Fruit fly (Drosophila melanogaster) whole organism, embryonic: Measurements from ENCODE around the gene ago.
A peak's percentile ranks its signal among the peaks of the same experiment; 100 is the strongest.

Source experiments
- Antp ChIP-seq: fragments of 200-800 bp; sonication (Bioruptor generic); optimal IDR thresholded peaks from 3 replicates; lab custom pipeline; 2016; ENCODE audit warnings: missing biosample characterization, missing genetic modification characterization
- Atf6 ChIP-seq: fragments of 200-800 bp; sonication (Bioruptor generic); IDR thresholded peaks from 2 replicates; pipeline ENCODE4 v1.3.6; 2022; ENCODE audit warnings: missing biosample characterization, missing genetic modification characterization
- CG11085 ChIP-seq: fragments of 200-800 bp; sonication (Bioruptor generic); IDR thresholded peaks from 2 replicates; pipeline ENCODE4 v1.3.6; 2022; ENCODE audit warnings: missing biosample characterization, missing genetic modification characterization
- CG11504 ChIP-seq: fragments of 200-800 bp; sonication (Bioruptor generic); optimal IDR thresholded peaks from 3 replicates; lab custom pipeline; 2019; ENCODE audit warnings: missing biosample characterization, mild to moderate bottlenecking, missing genetic modification characterization, moderate library complexity
- CG12155 ChIP-seq: fragments of 200-800 bp; sonication (Bioruptor generic); optimal IDR thresholded peaks from 3 replicates; lab custom pipeline; 2016; ENCODE audit warnings: missing biosample characterization, missing genetic modification characterization
- CG12219 ChIP-seq: fragments of 200-800 bp; sonication (Bioruptor generic); optimal IDR thresholded peaks from 3 replicates; lab custom pipeline; 2018; ENCODE audit warnings: missing biosample characterization, mild to moderate bottlenecking, missing genetic modification characterization
- CG12236 ChIP-seq: fragments of 200-800 bp; sonication (Bioruptor generic); optimal IDR thresholded peaks from 2 replicates; lab custom pipeline; 2016; ENCODE audit warnings: missing biosample characterization, missing genetic modification characterization
- CG13624 ChIP-seq: fragments of 200-800 bp; sonication (Bioruptor generic); optimal IDR thresholded peaks from 2 replicates; lab custom pipeline; 2016; ENCODE audit warnings: missing biosample characterization, missing genetic modification characterization
- CG14014 ChIP-seq: fragments of 200-800 bp; sonication (Bioruptor generic); IDR thresholded peaks from 2 replicates; pipeline ENCODE4 v1.3.6; 2022; ENCODE audit warnings: missing biosample characterization, missing genetic modification characterization
- CG14667 ChIP-seq: fragments of 200-800 bp; sonication (Bioruptor generic); IDR thresholded peaks from 2 replicates; pipeline ENCODE4 v1.3.6; 2022; ENCODE audit warnings: missing biosample characterization, missing genetic modification characterization
- CG1602 ChIP-seq: fragments of 200-800 bp; sonication (Bioruptor generic); optimal IDR thresholded peaks from 3 replicates; lab custom pipeline; 2016; ENCODE audit warnings: missing biosample characterization, missing genetic modification characterization
- CG16863 ChIP-seq: fragments of 200-800 bp; sonication (Bioruptor generic); optimal IDR thresholded peaks from 3 replicates; lab custom pipeline; 2016; ENCODE audit warnings: missing biosample characterization, missing genetic modification characterization
- CG17612 ChIP-seq: fragments of 200-800 bp; sonication (Bioruptor generic); IDR thresholded peaks from 2 replicates; pipeline ENCODE4 v1.3.6; 2022; ENCODE audit warnings: missing biosample characterization, missing genetic modification characterization
- CG17829 ChIP-seq: fragments of 200-800 bp; optimal IDR thresholded peaks from 2 replicates; lab custom pipeline; 2019; ENCODE audit warnings: missing biosample characterization, mild to moderate bottlenecking, missing genetic modification characterization, moderate library complexity
- CG32767 ChIP-seq: fragments of 200-800 bp; sonication (Bioruptor generic); IDR thresholded peaks from 2 replicates; pipeline ENCODE4 v1.3.6; 2022; ENCODE audit warnings: missing biosample characterization, missing genetic modification characterization
- CG33557 ChIP-seq: fragments of 200-800 bp; sonication (Bioruptor generic); optimal IDR thresholded peaks from 2 replicates; lab custom pipeline; 2019; ENCODE audit warnings: missing biosample characterization, mild to moderate bottlenecking, missing genetic modification characterization, moderate library complexity
- CG4820 ChIP-seq: fragments of 200-800 bp; sonication (Bioruptor generic); optimal IDR thresholded peaks from 3 replicates; lab custom pipeline; 2016; ENCODE audit warnings: missing biosample characterization, missing genetic modification characterization
- CG5953 ChIP-seq: fragments of 200-800 bp; sonication (Bioruptor generic); IDR thresholded peaks from 2 replicates; pipeline ENCODE4 v1.3.6; 2022; ENCODE audit warnings: missing biosample characterization, missing genetic modification characterization
- CG6683 ChIP-seq: fragments of 200-800 bp; sonication (Bioruptor generic); optimal IDR thresholded peaks from 2 replicates; lab custom pipeline; 2017; ENCODE audit warnings: missing biosample characterization, mild to moderate bottlenecking, missing genetic modification characterization, missing genetic modification reagents
- CG7271 ChIP-seq: fragments of 200-800 bp; sonication (Bioruptor generic); optimal IDR thresholded peaks from 2 replicates; lab custom pipeline; 2018; ENCODE audit warnings: missing biosample characterization, mild to moderate bottlenecking, missing genetic modification characterization, moderate library complexity
- CG7839 ChIP-seq: fragments of 200-800 bp; sonication (Bioruptor generic); optimal IDR thresholded peaks from 3 replicates; lab custom pipeline; 2018; ENCODE audit warnings: missing biosample characterization, mild to moderate bottlenecking, missing genetic modification characterization, moderate library complexity
- CoRest ChIP-seq: fragments of 200-800 bp; sonication (Bioruptor generic); optimal IDR thresholded peaks from 3 replicates; lab custom pipeline; 2018; ENCODE audit warnings: missing biosample characterization, mild to moderate bottlenecking, missing genetic modification characterization, moderate library complexity
- Dll ChIP-seq: fragments of 200-800 bp; sonication (Bioruptor generic); IDR thresholded peaks from 4 replicates; pipeline ENCODE4 v1.3.6; 2022; ENCODE audit warnings: missing biosample characterization, missing genetic modification characterization; ENCODE audit not compliant: partially characterized antibody
- ERR ChIP-seq: fragments of 200-800 bp; sonication (Bioruptor generic); optimal IDR thresholded peaks from 2 replicates; lab custom pipeline; 2016; ENCODE audit warnings: missing biosample characterization, missing genetic modification characterization
- Eip74EF ChIP-seq, 2 experiments: fragments of 200-800 bp in 1 of 2; fragments of >200 bp in 1 of 2; sonication (Bioruptor generic) in 1 of 2; optimal IDR thresholded peaks; 2 replicates each; lab custom pipeline; 2017 to 2019; ENCODE audit warnings: missing biosample characterization in 2 of 2, missing genetic modification characterization in 2 of 2, mild to moderate bottlenecking in 1 of 2, moderate library complexity in 1 of 2
- HLH3B ChIP-seq: fragments of 200-800 bp; sonication (Bioruptor generic); IDR thresholded peaks from 2 replicates; pipeline ENCODE4 v1.3.6; 2022; ENCODE audit warnings: missing biosample characterization, missing genetic modification characterization
- Lim3 ChIP-seq: fragments of 200-800 bp; sonication (Bioruptor generic); IDR thresholded peaks from 2 replicates; pipeline ENCODE4 v1.3.6; 2022; ENCODE audit warnings: missing biosample characterization, missing genetic modification characterization
- NC2α ChIP-seq: fragments of 200-800 bp; sonication (Bioruptor generic); optimal IDR thresholded peaks from 2 replicates; lab custom pipeline; 2016; ENCODE audit warnings: missing biosample characterization, missing genetic modification characterization
- NC2β ChIP-seq: fragments of 200-800 bp; sonication (Bioruptor generic); optimal IDR thresholded peaks from 2 replicates; lab custom pipeline; 2016; ENCODE audit warnings: missing biosample characterization, missing genetic modification characterization
- Oli ChIP-seq: fragments of 200-800 bp; sonication (Bioruptor generic); optimal IDR thresholded peaks from 2 replicates; lab custom pipeline; 2018; ENCODE audit warnings: missing biosample characterization, mild to moderate bottlenecking, missing genetic modification characterization, moderate library complexity
- Ptx1 ChIP-seq: fragments of 200-800 bp; sonication (Bioruptor generic); IDR thresholded peaks from 2 replicates; pipeline ENCODE4 v1.3.6; 2022; ENCODE audit warnings: missing biosample characterization, missing genetic modification characterization
- Ravus ChIP-seq: fragments of 200-800 bp; sonication (Bioruptor generic); IDR thresholded peaks from 2 replicates; pipeline ENCODE4 v1.3.6; 2022; ENCODE audit warnings: missing biosample characterization, missing genetic modification characterization
- Rx ChIP-seq: fragments of 200-800 bp; sonication (Bioruptor generic); IDR thresholded peaks from 2 replicates; pipeline ENCODE4 v1.3.6; 2022; ENCODE audit warnings: missing biosample characterization, missing genetic modification characterization
- YL-1 ChIP-seq: fragments of 200-800 bp; sonication (Bioruptor generic); optimal IDR thresholded peaks from 3 replicates; lab custom pipeline; 2017; ENCODE audit warnings: missing biosample characterization, mild to moderate bottlenecking, missing genetic modification characterization
- ab ChIP-seq: fragments of 200-800 bp; sonication (Bioruptor generic); optimal IDR thresholded peaks from 2 replicates; lab custom pipeline; 2016; ENCODE audit warnings: missing biosample characterization, missing genetic modification characterization
- ac ChIP-seq: fragments of 200-800 bp; sonication (Bioruptor generic); optimal IDR thresholded peaks from 3 replicates; lab custom pipeline; 2017; ENCODE audit warnings: missing biosample characterization, mild to moderate bottlenecking, missing genetic modification characterization
- aop ChIP-seq: fragments of 200-800 bp; sonication (Bioruptor generic); IDR thresholded peaks from 2 replicates; pipeline ENCODE4 v1.3.6; 2022; ENCODE audit warnings: missing biosample characterization, missing genetic modification characterization
- da ChIP-seq: fragments of 200-800 bp; sonication (Bioruptor generic); optimal IDR thresholded peaks from 2 replicates; lab custom pipeline; 2016; ENCODE audit warnings: missing biosample characterization, missing genetic modification characterization
- dpn ChIP-seq, 2 experiments: fragments of 200-800 bp; sonication (Bioruptor generic); optimal IDR thresholded peaks; 3 replicates each; lab custom pipeline; 2016; ENCODE audit warnings: missing biosample characterization in 2 of 2, missing genetic modification characterization in 2 of 2
- fru ChIP-seq: fragments of >200 bp; optimal IDR thresholded peaks from 2 replicates; lab custom pipeline; 2017
- gfzf ChIP-seq: fragments of 200-800 bp; sonication (Bioruptor generic); optimal IDR thresholded peaks from 2 replicates; lab custom pipeline; 2016; ENCODE audit warnings: missing biosample characterization, mild to moderate bottlenecking, missing genetic modification characterization, moderate library complexity
- hbn ChIP-seq: fragments of 200-800 bp; sonication (Bioruptor generic); IDR thresholded peaks from 2 replicates; pipeline ENCODE4 v1.3.6; 2022; ENCODE audit warnings: missing biosample characterization, missing genetic modification characterization; ENCODE audit not compliant: partially characterized antibody
- insv ChIP-seq, 2 experiments: fragments of 200-800 bp; sonication (Bioruptor generic); optimal IDR thresholded peaks; 3 replicates each; lab custom pipeline; 2016 to 2018; ENCODE audit warnings: missing biosample characterization in 2 of 2, missing genetic modification characterization in 2 of 2
- inv ChIP-seq: fragments of 200-800 bp; sonication (Bioruptor generic); IDR thresholded peaks from 2 replicates; pipeline ENCODE4 v1.3.6; 2022; ENCODE audit warnings: missing biosample characterization, missing genetic modification characterization; ENCODE audit not compliant: partially characterized antibody
- luna ChIP-seq: fragments of 200-800 bp; sonication (Bioruptor generic); optimal IDR thresholded peaks from 2 replicates; lab custom pipeline; 2016; ENCODE audit warnings: missing biosample characterization, missing genetic modification characterization
- org-1 ChIP-seq: fragments of 200-800 bp; sonication (Bioruptor generic); optimal IDR thresholded peaks from 2 replicates; lab custom pipeline; 2017; ENCODE audit warnings: missing biosample characterization, missing genetic modification characterization
- otp ChIP-seq: fragments of 200-800 bp; sonication (Bioruptor generic); IDR thresholded peaks from 3 replicates; pipeline ENCODE4, ENCODE4 v1.3.6; 2022; ENCODE audit warnings: missing biosample characterization, missing genetic modification characterization
- p53 ChIP-seq: fragments of 200-800 bp; sonication (Bioruptor generic); optimal IDR thresholded peaks from 2 replicates; lab custom pipeline; 2016; ENCODE audit warnings: missing biosample characterization, missing genetic modification characterization
- run ChIP-seq: fragments of 200-800 bp; sonication (Bioruptor generic); optimal IDR thresholded peaks from 3 replicates; lab custom pipeline; 2018; ENCODE audit warnings: missing biosample characterization, mild to moderate bottlenecking, missing genetic modification characterization
- tin ChIP-seq: fragments of 200-800 bp; sonication (Bioruptor generic); optimal IDR thresholded peaks from 3 replicates; lab custom pipeline; 2016; ENCODE audit warnings: missing biosample characterization, missing genetic modification characterization
- yki ChIP-seq: fragments of >200 bp; optimal IDR thresholded peaks from 3 replicates; lab custom pipeline; 2018
- zf30C ChIP-seq: fragments of 200-800 bp; sonication (Bioruptor generic); optimal IDR thresholded peaks from 3 replicates; lab custom pipeline; 2018; ENCODE audit warnings: missing biosample characterization, mild to moderate bottlenecking, missing genetic modification characterization

Gene ago

dm6 chr3L:4269920-4270319, 15.8 kb upstream of the ago start (continued):
- TF ChIP-seq gfzf (GFP tag; lab: Kevin White, UChicago) (no peak), CG6683 (GFP tag; lab: Kevin White, UChicago) (peak; percentile 47), p53 (GFP tag; lab: Kevin White, UChicago) (no peak), run (peak; percentile 72), NC2α (GFP tag; lab: Kevin White, UChicago) (no peak), Lim3 (GFP tag; lab: Robert Waterston, UW) (no peak), CG11504 (tag; lab: Kevin White, UChicago) (peak; percentile 87), CoRest (tag; lab: Kevin White, UChicago) (peak; percentile 84), Oli (tag; lab: Kevin White, UChicago) (peak; percentile 83), inv (GFP tag; lab: Robert Waterston, UW) (no peak), zf30C (GFP tag; lab: Kevin White, UChicago) (no peak), Eip74EF (GFP tag; optimal IDR thresholded peaks at IDR 0.05; lab: Kevin White, UChicago) (peak in 1 of 2 experiments; percentile 69), CG33557 (GFP tag; lab: Kevin White, UChicago) (peak; percentile 69), aop (GFP tag; lab: Robert Waterston, UW) (no peak), YL-1 (GFP tag; lab: Kevin White, UChicago) (no peak), tin (GFP tag; lab: Kevin White, UChicago) (peak; percentile 44), CG12236 (no peak), otp (no peak), CG11085 (no peak), CG7839 (peak; percentile 84), CG32767 (peak; percentile 75; the same call in 1 of the 2 replicates), hbn (no peak), dpn (GFP tag; optimal IDR thresholded peaks at IDR 0.05; lab: Kevin White, UChicago) (peak in 1 of 2 experiments; percentile 40), Dll (no peak), HLH3B (GFP tag; lab: Robert Waterston, UW) (peak; percentile 70), CG1602 (GFP tag; lab: Kevin White, UChicago) (peak; percentile 49), yki (lab: Kevin White, UChicago) (no peak), da (no peak), CG14014 (peak; percentile 38; the same call in 1 of the 2 replicates), Antp (GFP tag; lab: Kevin White, UChicago) (no peak), luna (GFP tag; lab: Kevin White, UChicago) (no peak), Rx (GFP tag; lab: Robert Waterston, UW) (0 out of 2 replicates have a peak, but pooled peaks have one; percentile 23), NC2β (GFP tag; lab: Kevin White, UChicago) (no peak), CG7271 (peak; percentile 13), org-1 (GFP tag; lab: Kevin White, UChicago) (peak; percentile 71), CG13624 (GFP tag; lab: Kevin White, UChicago) (no peak), ab (GFP tag; lab: Kevin White, UChicago) (no peak), CG17829 (peak; percentile 81), CG14667 (peak; percentile 35; the same call in 1 of the 2 replicates), CG12155 (GFP tag; lab: Kevin White, UChicago) (no peak), fru (no peak), insv (GFP tag; optimal IDR thresholded peaks at IDR 0.05; lab: Kevin White, UChicago) (no peak), Ptx1 (GFP tag; lab: Robert Waterston, UW) (peak; percentile 79), Ravus (GFP tag; lab: Robert Waterston, UW) (no peak), CG12219 (GFP tag; lab: Kevin White, UChicago) (peak; percentile 60), CG5953 (GFP tag; lab: Robert Waterston, UW) (peak; percentile 53; the same call in 1 of the 2 replicates), CG17612 (GFP tag; lab: Robert Waterston, UW) (no peak), CG16863 (GFP tag; lab: Kevin White, UChicago) (no peak), Atf6 (GFP tag; lab: Robert Waterston, UW) (peak; percentile 51; the same call in 1 of the 2 replicates), CG4820 (GFP tag; lab: Kevin White, UChicago) (peak; percentile 11), ERR (GFP tag; lab: Kevin White, UChicago) (no peak), ac (no peak)
